Fruit fly (Drosophila melanogaster): ENCODE measurements around the gene CG18731.

The CG18731 gene

dm6 chr3R:29772090-29772794 lies 47.4 kb downstream of the CG18731 start (continued):
- TF ChIP-seq CG2889 (GFP tag; IDR thresholded peaks at IDR 0.05) (no peak), kah (GFP tag; optimal IDR thresholded peaks at IDR 0.05) (no peak), CG14710 (tag; optimal IDR thresholded peaks at IDR 0.05) (peak; percentile 61), sim (GFP tag; IDR thresholded peaks at IDR 0.05) (no peak), CG11560 (tag; IDR thresholded peaks at IDR 0.05) (no peak), prd (optimal IDR thresholded peaks at IDR 0.05) (no peak), prd (GFP tag; IDR thresholded peaks at IDR 0.05) (peak; percentile 51; the same call in 2 of the 3 replicates), NK7.1 (GFP tag; optimal IDR thresholded peaks at IDR 0.05) (no peak), oc (tag; optimal IDR thresholded peaks at IDR 0.05) (no peak), CG3726 (GFP tag; IDR thresholded peaks at IDR 0.05) (no peak), CG2712 (tag; optimal IDR thresholded peaks at IDR 0.05) (peak; percentile 27), shn (GFP tag; optimal IDR thresholded peaks at IDR 0.05) (no peak), Bteb2 (GFP tag; optimal IDR thresholded peaks at IDR 0.05) (no peak), btn (GFP tag; optimal IDR thresholded peaks at IDR 0.05) (no peak), MESR4 (GFP tag; optimal IDR thresholded peaks at IDR 0.05) (no peak), lbe (GFP tag; optimal IDR thresholded peaks at IDR 0.05) (no peak), CG5953 (GFP tag; IDR thresholded peaks at IDR 0.05) (no peak), CG18476 (GFP tag; optimal IDR thresholded peaks at IDR 0.05) (no peak), CG3281 (GFP tag; optimal IDR thresholded peaks at IDR 0.05) (peak; percentile 48), CG2120 (GFP tag; optimal IDR thresholded peaks at IDR 0.05) (peak; percentile 13), ttk (GFP tag; IDR thresholded peaks at IDR 0.05) (no peak), Chrac-16 (GFP tag; optimal IDR thresholded peaks at IDR 0.05) (peak; percentile 14), Max (GFP tag; optimal IDR thresholded peaks at IDR 0.05) (peak; percentile 5), CG1233 (GFP tag; optimal IDR thresholded peaks at IDR 0.05) (peak; percentile 49), jigr1 (GFP tag; IDR thresholded peaks at IDR 0.05) (no peak), CG12659 (GFP tag; optimal IDR thresholded peaks at IDR 0.05) (peak; percentile 24), CG32767 (GFP tag; IDR thresholded peaks at IDR 0.05) (no peak), Hsf (GFP tag; optimal IDR thresholded peaks at IDR 0.05) (peak; percentile 8), CG4730 (GFP tag; IDR thresholded peaks at IDR 0.05) (no peak), CG13424 (tag; optimal IDR thresholded peaks at IDR 0.05) (peak; percentile 15), sens (GFP tag) (peak; percentile 91), CG3995 (GFP tag; optimal IDR thresholded peaks at IDR 0.05) (peak; percentile 2), hth (optimal IDR thresholded peaks at IDR 0.05) (no peak), ac (GFP tag; optimal IDR thresholded peaks at IDR 0.05) (no peak), fd96Cb (tag; optimal IDR thresholded peaks at IDR 0.05) (no peak), Mes4 (GFP tag; optimal IDR thresholded peaks at IDR 0.05) (no peak), chn (GFP tag; optimal IDR thresholded peaks at IDR 0.05) (no peak), CG4707 (GFP tag; optimal IDR thresholded peaks at IDR 0.05) (no peak), CG4820 (GFP tag; optimal IDR thresholded peaks at IDR 0.05) (peak; percentile 33), run (tag; optimal IDR thresholded peaks at IDR 0.05) (no peak), cg (GFP tag; optimal IDR thresholded peaks at IDR 0.05) (no peak), Stat92E (GFP tag; optimal IDR thresholded peaks at IDR 0.05) (no peak), dpn (GFP tag; optimal IDR thresholded peaks at IDR 0.05) (peak in 1 of 2 experiments; percentile 49), Xrp1 (GFP tag; IDR thresholded peaks at IDR 0.05) (no peak; the same call in 1 of the 2 replicates), z (GFP tag; IDR thresholded peaks at IDR 0.05) (no peak), CG9609 (GFP tag; optimal IDR thresholded peaks at IDR 0.05) (no peak), CG14667 (GFP tag; IDR thresholded peaks at IDR 0.05) (no peak), TFAM (GFP tag; optimal IDR thresholded peaks at IDR 0.05) (no peak), Spps (tag; optimal IDR thresholded peaks at IDR 0.05) (no peak), luna (GFP tag; optimal IDR thresholded peaks at IDR 0.05) (no peak), wek (GFP tag; optimal IDR thresholded peaks at IDR 0.05) (no peak)

Data from whole organism, embryonic.